Worm (Caenorhabditis elegans): ENCODE data around the gene Y53F4B.18.

- peak; percentile 3 for TF ChIP-seq hmg-4 (GFP tag; optimal IDR thresholded peaks at IDR 0.05)
- no peak for TF ChIP-seq pes-1 (GFP tag; IDR thresholded peaks at IDR 0.05)
- peak; percentile 62 for TF ChIP-seq aly-1 (tag; optimal IDR thresholded peaks at IDR 0.05)
- no peak for TF ChIP-seq ama-1 (optimal IDR thresholded peaks at IDR 0.05)
These were observed 13.2 kb downstream of the Y53F4B.18 start, which contains the start of gene Y53F4B.17 for ce11 chrII:15058282-15058681.
